Worm (Caenorhabditis elegans): ENCODE measurements around the gene R09F10.8.

DNA sequence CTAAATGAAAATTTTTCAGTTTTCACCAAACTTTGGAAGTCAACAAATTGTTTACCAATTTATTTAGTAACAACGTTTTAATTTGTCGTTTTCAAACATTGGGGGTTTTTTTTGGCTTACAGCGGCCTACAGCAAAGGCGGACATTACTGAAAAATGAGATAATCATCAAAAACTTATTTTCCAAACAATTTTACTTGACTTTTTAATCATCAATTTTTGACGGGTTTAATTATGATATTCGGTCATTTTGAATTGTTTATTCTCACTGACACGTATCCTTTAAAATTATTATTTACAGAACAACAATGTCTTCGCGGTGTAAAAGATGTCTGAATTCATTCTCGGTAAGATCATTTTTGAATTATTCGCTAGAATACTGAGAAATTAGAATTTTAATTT lies 41.3 kb upstream of the R09F10.8 start, which contains the start of gene F40B5.2:
- no peak for TF ChIP-seq ztf-11 (tag; optimal IDR thresholded peaks at IDR 0.05)
- no peak for TF ChIP-seq snpc-4 (tag; optimal IDR thresholded peaks at IDR 0.05)
- no peak for TF ChIP-seq M03D4.4 (tag; optimal IDR thresholded peaks at IDR 0.05)
- TF ChIP-seq lin-13 (tag; optimal IDR thresholded peaks at IDR 0.05) = no peak
- TF ChIP-seq mls-2 (tag; optimal IDR thresholded peaks at IDR 0.05) = no peak
- no peak for TF ChIP-seq unc-62 (GFP tag; optimal IDR thresholded peaks at IDR 0.05)
- TF ChIP-seq bed-3 (GFP tag; optimal IDR thresholded peaks at IDR 0.05) = no peak
- no peak for TF ChIP-seq nhr-237 (tag; optimal IDR thresholded peaks at IDR 0.05)
- no peak for TF ChIP-seq pha-4 (tag; optimal IDR thresholded peaks at IDR 0.05)
